Worm (Caenorhabditis elegans): Measurements from ENCODE around the gene C48B4.8.

C48B4.8 gene

ce11 chrIII:9526851-9527250 lies 34.2 kb downstream of the C48B4.8 start, which contains the start of gene ZK1098.6:
Gene ZK1098.6, plus strand, starts transcription at chrIII:9527151.
- TF ChIP-seq egl-5 (tag; optimal IDR thresholded peaks at IDR 0.05) (no peak), R02D3.7 (tag; optimal IDR thresholded peaks at IDR 0.05) (no peak), sea-2 (GFP tag; optimal IDR thresholded peaks at IDR 0.05) (no peak), nhr-67 (tag; optimal IDR thresholded peaks at IDR 0.05) (no peak), nhr-23 (tag; optimal IDR thresholded peaks at IDR 0.05) (no peak), fkh-10 (GFP tag; optimal IDR thresholded peaks at IDR 0.05) (no peak), snpc-4 (tag; optimal IDR thresholded peaks at IDR 0.05) (no peak), ztf-4 (tag; optimal IDR thresholded peaks at IDR 0.05) (no peak), unc-39 (tag; optimal IDR thresholded peaks at IDR 0.05) (no peak), elt-2 (tag; optimal IDR thresholded peaks at IDR 0.05) (no peak), jun-1 (tag; optimal IDR thresholded peaks at IDR 0.05) (no peak), nhr-25 (tag; optimal IDR thresholded peaks at IDR 0.05) (no peak), ztf-11 (tag; optimal IDR thresholded peaks at IDR 0.05) (no peak), tbx-2 (tag; optimal IDR thresholded peaks at IDR 0.05) (no peak), nfya-1 (tag; optimal IDR thresholded peaks at IDR 0.05; ENCODE audit: insufficient read depth) (no peak), nhr-76 (tag; optimal IDR thresholded peaks at IDR 0.05) (no peak), ceh-28 (tag; optimal IDR thresholded peaks at IDR 0.05) (no peak)

- no peak for TF ChIP-seq unc-62 (GFP tag; optimal IDR thresholded peaks at IDR 0.05)
- TF ChIP-seq jun-1 (tag; optimal IDR thresholded peaks at IDR 0.05) = no peak
- TF ChIP-seq fkh-2 (tag; optimal IDR thresholded peaks at IDR 0.05) = no peak
- TF ChIP-seq elt-3 (tag; optimal IDR thresholded peaks at IDR 0.05) = no peak
- no peak for TF ChIP-seq nhr-237 (tag; optimal IDR thresholded peaks at IDR 0.05)
- TF ChIP-seq egl-27 (tag; optimal IDR thresholded peaks at IDR 0.05) = no peak
- TF ChIP-seq ceh-28 (tag; optimal IDR thresholded peaks at IDR 0.05) = no peak
- no peak for TF ChIP-seq lsy-12 (tag; optimal IDR thresholded peaks at IDR 0.05)
- TF ChIP-seq egl-5 (tag; optimal IDR thresholded peaks at IDR 0.05) = no peak
- no peak for TF ChIP-seq fos-1 (tag; optimal IDR thresholded peaks at IDR 0.05)
- no peak for TF ChIP-seq ama-1 (optimal IDR thresholded peaks at IDR 0.05)
- no peak for TF ChIP-seq mml-1 (tag; optimal IDR thresholded peaks at IDR 0.05)
- TF ChIP-seq nhr-12 (tag; optimal IDR thresholded peaks at IDR 0.05) = no peak
- no peak for TF ChIP-seq unc-39 (tag; optimal IDR thresholded peaks at IDR 0.05)
- TF ChIP-seq nhr-11 (tag; optimal IDR thresholded peaks at IDR 0.05) = no peak
Observed at ce11 chrIII:9525252-9525651, 35.8 kb downstream of the C48B4.8 start, which contains the start of gene trpp-3. Gene trpp-3, plus strand, starts transcription at chrIII:9525552.

ce11 chrIII:9523581-9523980 lies 37.5 kb downstream of the C48B4.8 start, which contains the start of gene mrps-23:
Gene mrps-23, minus strand, starts transcription at chrIII:9523672.
- peak; percentile 48 for TF ChIP-seq nfya-1 (tag; optimal IDR thresholded peaks at IDR 0.05; ENCODE audit: insufficient read depth)
- TF ChIP-seq hmg-11 (tag; optimal IDR thresholded peaks at IDR 0.05) = peak; percentile 22
- TF ChIP-seq lin-39 (tag; optimal IDR thresholded peaks at IDR 0.05) = no peak
- peak; percentile 3 for TF ChIP-seq pha-4 (tag; optimal IDR thresholded peaks at IDR 0.05)
- no peak for TF ChIP-seq unc-62 (GFP tag; optimal IDR thresholded peaks at IDR 0.05)

- TF ChIP-seq fos-1 (tag; optimal IDR thresholded peaks at IDR 0.05) = no peak
- TF ChIP-seq snpc-4 (tag; optimal IDR thresholded peaks at IDR 0.05) = peak; percentile 90
- peak; percentile 50 for TF ChIP-seq ztf-4 (tag; optimal IDR thresholded peaks at IDR 0.05)
- peak; percentile 75 for TF ChIP-seq nhr-43 (tag; optimal IDR thresholded peaks at IDR 0.05; ENCODE audit: poor library complexity, severe bottlenecking)
- peak; percentile 69 for TF ChIP-seq elt-2 (tag; optimal IDR thresholded peaks at IDR 0.05)
- TF ChIP-seq nhr-11 (tag; optimal IDR thresholded peaks at IDR 0.05) = peak; percentile 63
- peak; percentile 98 for TF ChIP-seq lin-15B (tag; optimal IDR thresholded peaks at IDR 0.05)
- TF ChIP-seq fkh-2 (tag; optimal IDR thresholded peaks at IDR 0.05) = no peak
- no peak for TF ChIP-seq nhr-28 (tag; optimal IDR thresholded peaks at IDR 0.05)
- TF ChIP-seq fkh-10 (GFP tag; optimal IDR thresholded peaks at IDR 0.05) = peak; percentile 69
- peak; percentile 92 for TF ChIP-seq nhr-25 (tag; optimal IDR thresholded peaks at IDR 0.05)
- TF ChIP-seq ceh-9 (tag; optimal IDR thresholded peaks at IDR 0.05) = no peak
- TF ChIP-seq egl-27 (tag; optimal IDR thresholded peaks at IDR 0.05) = peak; percentile 71
- TF ChIP-seq zag-1 (tag; optimal IDR thresholded peaks at IDR 0.05) = peak; percentile 35
- no peak for TF ChIP-seq nhr-67 (tag; optimal IDR thresholded peaks at IDR 0.05)
- TF ChIP-seq nhr-23 (tag; optimal IDR thresholded peaks at IDR 0.05) = peak; percentile 93
- TF ChIP-seq egl-5 (tag; optimal IDR thresholded peaks at IDR 0.05) = peak; percentile 72
- TF ChIP-seq lin-39 (tag; optimal IDR thresholded peaks at IDR 0.05) = peak; percentile 90
- peak; percentile 83 for TF ChIP-seq hmg-11 (tag; optimal IDR thresholded peaks at IDR 0.05)
- TF ChIP-seq lsy-12 (tag; optimal IDR thresholded peaks at IDR 0.05) = peak; percentile 80
- no peak for TF ChIP-seq aly-2 (tag; optimal IDR thresholded peaks at IDR 0.05)
- no peak for TF ChIP-seq ztf-11 (tag; optimal IDR thresholded peaks at IDR 0.05)
- TF ChIP-seq ceh-28 (tag; optimal IDR thresholded peaks at IDR 0.05) = peak; percentile 76
- TF ChIP-seq nfya-1 (tag; optimal IDR thresholded peaks at IDR 0.05; ENCODE audit: insufficient read depth) = peak; percentile 91
- TF ChIP-seq jun-1 (tag; optimal IDR thresholded peaks at IDR 0.05) = peak; percentile 80
- no peak for TF ChIP-seq nhr-77 (tag; optimal IDR thresholded peaks at IDR 0.05)
- peak; percentile 36 for TF ChIP-seq elt-1 (tag; optimal IDR thresholded peaks at IDR 0.05)
- TF ChIP-seq mdl-1 (tag; optimal IDR thresholded peaks at IDR 0.05) = no peak
- TF ChIP-seq nhr-12 (tag; optimal IDR thresholded peaks at IDR 0.05) = no peak
- no peak for TF ChIP-seq sea-2 (GFP tag; optimal IDR thresholded peaks at IDR 0.05)
- peak; percentile 62 for TF ChIP-seq tbx-2 (tag; optimal IDR thresholded peaks at IDR 0.05)
- TF ChIP-seq ceh-82 (tag; optimal IDR thresholded peaks at IDR 0.05) = peak; percentile 57
- no peak for TF ChIP-seq elt-3 (tag; optimal IDR thresholded peaks at IDR 0.05)
- peak; percentile 77 for TF ChIP-seq R02D3.7 (tag; optimal IDR thresholded peaks at IDR 0.05)
- peak; percentile 56 for TF ChIP-seq skn-1 (tag; optimal IDR thresholded peaks at IDR 0.05)
Observed at ce11 chrIII:9521410-9522090, 39.5 kb downstream of the C48B4.8 start, which contains the start of the genes clu-1 and prp-40. Gene clu-1, minus strand, starts transcription at chrIII:9521460. Gene prp-40, plus strand, starts transcription at chrIII:9522075.
